Fruit fly (Drosophila melanogaster): ENCODE measurements around the gene emc.

The emc gene

DNA sequence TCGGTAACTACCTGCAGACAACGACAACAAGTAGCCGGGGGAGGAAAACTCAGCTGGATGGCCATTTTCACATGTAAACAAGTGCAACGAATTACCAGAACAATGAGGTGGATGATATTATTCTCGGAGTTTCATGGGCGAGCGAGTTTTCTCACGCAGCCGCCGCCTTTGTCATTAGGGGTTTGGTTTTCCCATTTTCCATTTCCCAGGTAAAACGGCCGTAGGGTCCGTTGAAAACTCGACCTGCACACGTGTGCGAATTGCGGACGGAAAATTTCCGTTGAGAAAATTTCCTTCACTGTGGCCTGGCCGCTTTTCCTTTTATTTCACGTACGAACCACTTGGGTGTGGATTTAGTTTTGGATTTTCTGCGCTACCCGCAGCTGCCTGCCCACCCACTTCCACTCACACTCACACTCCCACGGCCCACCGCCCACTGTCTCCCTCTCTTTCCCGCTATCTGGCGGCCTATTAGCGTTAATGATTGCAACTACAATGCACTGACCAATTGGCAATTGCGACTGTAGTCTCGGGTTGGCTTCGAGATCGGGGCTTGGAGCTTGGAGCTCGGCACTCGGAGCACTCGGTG lies 4.5 kb downstream of the emc start (continued):
- TF ChIP-seq CG14860 (GFP tag; IDR thresholded peaks at IDR 0.05; ENCODE audit: partially characterized antibody), result 0 out of 3 replicates have a peak, but pooled peaks have one; percentile 46
- TF ChIP-seq gce (GFP tag; IDR thresholded peaks at IDR 0.05), result no peak
- no peak for TF ChIP-seq CG11093 (GFP tag; IDR thresholded peaks at IDR 0.05)
- TF ChIP-seq CG3163 (GFP tag; optimal IDR thresholded peaks at IDR 0.05), result peak; percentile 17
- TF ChIP-seq Xbp1 (GFP tag; optimal IDR thresholded peaks at IDR 0.05), result no peak
- no peak for TF ChIP-seq CG31224 (GFP tag; IDR thresholded peaks at IDR 0.05)
- 0 out of 2 replicates have a peak, but pooled peaks have one; percentile 9 for TF ChIP-seq Nf-YA (GFP tag; IDR thresholded peaks at IDR 0.05)
- TF ChIP-seq CG12391 (tag; optimal IDR thresholded peaks at IDR 0.05), result no peak
- no peak for TF ChIP-seq lbe (GFP tag; optimal IDR thresholded peaks at IDR 0.05)
- no peak for TF ChIP-seq CG32772 (GFP tag; IDR thresholded peaks at IDR 0.05)
- peak; percentile 9 for TF ChIP-seq CG10543 (GFP tag; optimal IDR thresholded peaks at IDR 0.05)
- no peak for TF ChIP-seq CG2116 (GFP tag; optimal IDR thresholded peaks at IDR 0.05)
- peak; percentile 25; the same call in 1 of the 2 replicates for TF ChIP-seq E2f2 (GFP tag; IDR thresholded peaks at IDR 0.05)
- TF ChIP-seq CG32532 (GFP tag; IDR thresholded peaks at IDR 0.05), result peak; percentile 7; the same call in 1 of the 2 replicates
- TF ChIP-seq Hsf (GFP tag; optimal IDR thresholded peaks at IDR 0.05), result no peak
- TF ChIP-seq Hr39 (optimal IDR thresholded peaks at IDR 0.05), result no peak
- TF ChIP-seq GATAe (GFP tag; conservative IDR thresholded peaks at IDR 0.05), result no peak
- no peak for TF ChIP-seq fd96Cb (tag; optimal IDR thresholded peaks at IDR 0.05)
- TF ChIP-seq ato (GFP tag; IDR thresholded peaks at IDR 0.05; ENCODE audit: partially characterized antibody), result no peak
- TF ChIP-seq Fer1 (GFP tag; optimal IDR thresholded peaks at IDR 0.05), result no peak
- no peak for TF ChIP-seq Chrac-16 (GFP tag; optimal IDR thresholded peaks at IDR 0.05)
- TF ChIP-seq pho (GFP tag; optimal IDR thresholded peaks at IDR 0.05), result no peak
- TF ChIP-seq sqz (GFP tag; optimal IDR thresholded peaks at IDR 0.05), result no peak
- TF ChIP-seq CG10431 (GFP tag; optimal IDR thresholded peaks at IDR 0.05), result no peak
- TF ChIP-seq CG7839 (tag; optimal IDR thresholded peaks at IDR 0.05), result no peak
- peak; percentile 56 for TF ChIP-seq pros (GFP tag; optimal IDR thresholded peaks at IDR 0.05)
- TF ChIP-seq Deaf1 (tag; optimal IDR thresholded peaks at IDR 0.05), result peak; percentile 17
- TF ChIP-seq B-H2 (GFP tag; optimal IDR thresholded peaks at IDR 0.05), result no peak
- 0 out of 2 replicates have a peak, but pooled peaks have one; percentile 14 for TF ChIP-seq CG11247 (GFP tag; IDR thresholded peaks at IDR 0.05)
- no peak for TF ChIP-seq CG7372 (GFP tag; IDR thresholded peaks at IDR 0.05)
- no peak for TF ChIP-seq Myb (GFP tag; optimal IDR thresholded peaks at IDR 0.05)
- no peak for TF ChIP-seq CG9215 (GFP tag; IDR thresholded peaks at IDR 0.05)
- no peak for TF ChIP-seq CG10366 (GFP tag; IDR thresholded peaks at IDR 0.05)
- TF ChIP-seq peb (GFP tag; IDR thresholded peaks at IDR 0.05), result no peak
- no peak for TF ChIP-seq Hey (tag; optimal IDR thresholded peaks at IDR 0.05)
- TF ChIP-seq NfI (GFP tag; optimal IDR thresholded peaks at IDR 0.05), result no peak
- TF ChIP-seq CG12299 (tag; optimal IDR thresholded peaks at IDR 0.05), result no peak
- TF ChIP-seq crc (GFP tag; optimal IDR thresholded peaks at IDR 0.05), result no peak
- 0 out of 3 replicates have a peak, but pooled peaks have one; percentile 17 for TF ChIP-seq CG11456 (GFP tag; IDR thresholded peaks at IDR 0.05)
- TF ChIP-seq YL-1 (GFP tag; optimal IDR thresholded peaks at IDR 0.05), result no peak
- TF ChIP-seq CG6272 (GFP tag; IDR thresholded peaks at IDR 0.05), result no peak
- TF ChIP-seq CG8089 (GFP tag; optimal IDR thresholded peaks at IDR 0.05), result no peak
- no peak for TF ChIP-seq yki (optimal IDR thresholded peaks at IDR 0.05)
- TF ChIP-seq grau (tag; optimal IDR thresholded peaks at IDR 0.05), result no peak
- no peak for TF ChIP-seq MESR4 (GFP tag; optimal IDR thresholded peaks at IDR 0.05)
- peak; percentile 93 for TF ChIP-seq Ets65A (GFP tag)
- 0 out of 2 replicates have a peak, but pooled peaks have one; percentile 9 for TF ChIP-seq Ada2b (GFP tag; IDR thresholded peaks at IDR 0.05)
- no peak for TF ChIP-seq zf30C (GFP tag; optimal IDR thresholded peaks at IDR 0.05)
- TF ChIP-seq HLHmδ (GFP tag; optimal IDR thresholded peaks at IDR 0.05), result no peak
- no peak for TF ChIP-seq pan (optimal IDR thresholded peaks at IDR 0.05)
- TF ChIP-seq pan (GFP tag; optimal IDR thresholded peaks at IDR 0.05 in 1 of 2, IDR thresholded peaks at IDR 0.05 in 1 of 2), result peak in 1 of 2 experiments; percentile 4
- TF ChIP-seq ATbp (GFP tag; optimal IDR thresholded peaks at IDR 0.05), result no peak
